Fruit fly (Drosophila melanogaster) whole organism, embryonic: ENCODE data around the gene CG12241.

Experiments
- Aef1 ChIP-seq: fragments of 200-800 bp; sonication (Bioruptor generic); IDR thresholded peaks from 3 replicates; pipeline ENCODE4 v1.3.6; 2022; ENCODE audit warnings: missing biosample characterization, missing genetic modification characterization
- Bdp1 ChIP-seq: fragments of 200-800 bp; sonication (Bioruptor generic); optimal IDR thresholded peaks from 3 replicates; lab custom pipeline; 2016; ENCODE audit warnings: missing biosample characterization, missing genetic modification characterization
- CG10267 ChIP-seq: fragments of 200-800 bp; sonication (Bioruptor generic); optimal IDR thresholded peaks from 2 replicates; lab custom pipeline; 2018; ENCODE audit warnings: missing biosample characterization, mild to moderate bottlenecking, missing genetic modification characterization, moderate library complexity
- CG10462 ChIP-seq: fragments of 200-800 bp; sonication (Bioruptor generic); optimal IDR thresholded peaks from 2 replicates; lab custom pipeline; 2016; ENCODE audit warnings: missing biosample characterization, missing genetic modification characterization
- CG12299 ChIP-seq: fragments of 200-800 bp; sonication (Bioruptor generic); optimal IDR thresholded peaks from 2 replicates; lab custom pipeline; 2018; ENCODE audit warnings: missing biosample characterization, mild to moderate bottlenecking, missing genetic modification characterization
- CG12391 ChIP-seq: fragments of 200-800 bp; sonication (Bioruptor generic); optimal IDR thresholded peaks from 3 replicates; lab custom pipeline; 2018; ENCODE audit warnings: missing biosample characterization, mild to moderate bottlenecking, missing genetic modification characterization, moderate library complexity
- CG14050 ChIP-seq: fragments of 200-800 bp; sonication (Bioruptor generic); IDR thresholded peaks from 3 replicates; pipeline ENCODE4 v1.3.6; 2022; ENCODE audit warnings: missing biosample characterization, missing genetic modification characterization
- CG15601 ChIP-seq: fragments of 200-800 bp; sonication (Bioruptor generic); optimal IDR thresholded peaks from 3 replicates; lab custom pipeline; 2019; ENCODE audit warnings: missing biosample characterization, mild to moderate bottlenecking, missing genetic modification characterization, moderate library complexity
- CG16813 ChIP-seq: fragments of 200-800 bp; sonication (Bioruptor generic); IDR thresholded peaks from 3 replicates; pipeline ENCODE4 v1.3.6; 2022; ENCODE audit warnings: missing biosample characterization, missing genetic modification characterization; ENCODE audit not compliant: partially characterized antibody
- CG17612 ChIP-seq: fragments of 200-800 bp; sonication (Bioruptor generic); IDR thresholded peaks from 2 replicates; pipeline ENCODE4 v1.3.6; 2022; ENCODE audit warnings: missing biosample characterization, missing genetic modification characterization
- CG17802 ChIP-seq: fragments of 200-800 bp; sonication (Bioruptor generic); optimal IDR thresholded peaks from 2 replicates; lab custom pipeline; 2018; ENCODE audit warnings: missing biosample characterization, mild to moderate bottlenecking, missing genetic modification characterization, moderate library complexity
- CG2712 ChIP-seq: fragments of 200-800 bp; optimal IDR thresholded peaks from 3 replicates; lab custom pipeline; 2019; ENCODE audit warnings: missing biosample characterization, mild to moderate bottlenecking, missing genetic modification characterization, moderate library complexity
- CG2875 ChIP-seq: fragments of 200-800 bp; sonication (Bioruptor generic); optimal IDR thresholded peaks from 2 replicates; lab custom pipeline; 2017; ENCODE audit warnings: missing biosample characterization, mild to moderate bottlenecking, missing genetic modification characterization, missing genetic modification reagents
- CG3407 ChIP-seq: fragments of 200-800 bp; sonication (Bioruptor generic); optimal IDR thresholded peaks from 2 replicates; lab custom pipeline; 2018; ENCODE audit warnings: missing biosample characterization, mild to moderate bottlenecking, missing genetic modification characterization
- CG34422 ChIP-seq: fragments of 200-800 bp; sonication (Bioruptor generic); IDR thresholded peaks from 3 replicates; pipeline ENCODE4 v1.3.6; 2022; ENCODE audit warnings: missing biosample characterization, missing genetic modification characterization
- CG4854 ChIP-seq: fragments of 200-800 bp; sonication (Bioruptor generic); optimal IDR thresholded peaks from 2 replicates; lab custom pipeline; 2016; ENCODE audit warnings: missing biosample characterization, missing genetic modification characterization, inconsistent platforms
- CG5180 ChIP-seq: fragments of 200-800 bp; sonication (Bioruptor generic); optimal IDR thresholded peaks from 3 replicates; lab custom pipeline; 2017; ENCODE audit warnings: missing biosample characterization, missing genetic modification characterization, mild to moderate bottlenecking, moderate library complexity, missing genetic modification reagents
- CG5953 ChIP-seq: fragments of 200-800 bp; sonication (Bioruptor generic); IDR thresholded peaks from 2 replicates; pipeline ENCODE4 v1.3.6; 2022; ENCODE audit warnings: missing biosample characterization, missing genetic modification characterization
- CG7987 ChIP-seq: fragments of 200-800 bp; sonication (Bioruptor generic); optimal IDR thresholded peaks from 2 replicates; lab custom pipeline; 2018; ENCODE audit warnings: missing biosample characterization, mild to moderate bottlenecking, missing genetic modification characterization, moderate library complexity
- CG8359 ChIP-seq: fragments of 200-800 bp; sonication (Bioruptor generic); optimal IDR thresholded peaks from 2 replicates; lab custom pipeline; 2017; ENCODE audit warnings: missing biosample characterization, mild to moderate bottlenecking, missing genetic modification characterization, borderline replicate concordance
- CG8388 ChIP-seq: fragments of 200-800 bp; sonication (Bioruptor generic); optimal IDR thresholded peaks from 2 replicates; lab custom pipeline; 2019; ENCODE audit warnings: missing biosample characterization, mild to moderate bottlenecking, missing genetic modification characterization, moderate library complexity
- CTCF ChIP-seq: fragments of 200-800 bp; sonication (Bioruptor generic); optimal IDR thresholded peaks from 2 replicates; lab custom pipeline; 2017; ENCODE audit warnings: missing biosample characterization, mild to moderate bottlenecking, missing genetic modification characterization, moderate library complexity
- Deaf1 ChIP-seq: fragments of 200-800 bp; optimal IDR thresholded peaks from 3 replicates; lab custom pipeline; 2019; ENCODE audit warnings: missing biosample characterization, mild to moderate bottlenecking, missing genetic modification characterization, moderate library complexity
- HHEX ChIP-seq: fragments of 200-800 bp; sonication (Bioruptor generic); optimal IDR thresholded peaks from 3 replicates; lab custom pipeline; 2017; ENCODE audit warnings: missing biosample characterization, mild to moderate bottlenecking, missing genetic modification characterization, missing genetic modification reagents
- Hr3 ChIP-seq: fragments of 200-800 bp; sonication (Bioruptor generic); optimal IDR thresholded peaks from 3 replicates; lab custom pipeline; 2016; ENCODE audit warnings: missing biosample characterization, missing genetic modification characterization
- Lhr ChIP-seq: fragments of 200-800 bp; sonication (Bioruptor generic); optimal IDR thresholded peaks from 3 replicates; lab custom pipeline; 2017; ENCODE audit warnings: mild to moderate bottlenecking, missing biosample characterization, missing genetic modification reagents, missing genetic modification characterization
- Lim3 ChIP-seq: fragments of 200-800 bp; sonication (Bioruptor generic); IDR thresholded peaks from 2 replicates; pipeline ENCODE4 v1.3.6; 2022; ENCODE audit warnings: missing biosample characterization, missing genetic modification characterization
- MESR4 ChIP-seq: fragments of 200-800 bp; sonication (Bioruptor generic); optimal IDR thresholded peaks from 2 replicates; lab custom pipeline; 2018; ENCODE audit warnings: missing biosample characterization, mild to moderate bottlenecking, missing genetic modification characterization, moderate library complexity
- MTF-1 ChIP-seq: fragments of 200-800 bp; sonication (Bioruptor generic); optimal IDR thresholded peaks from 2 replicates; lab custom pipeline; 2018; ENCODE audit warnings: missing biosample characterization, mild to moderate bottlenecking, missing genetic modification characterization, borderline replicate concordance
- Med ChIP-seq: fragments of 200-800 bp; sonication (Bioruptor generic); peaks from one replicate; lab custom pipeline; 2016; ENCODE audit warnings: missing biosample characterization, missing genetic modification characterization, mild to moderate bottlenecking, inconsistent platforms, moderate library complexity
- PHDP ChIP-seq: fragments of 200-800 bp; sonication (Bioruptor generic); optimal IDR thresholded peaks from 3 replicates; lab custom pipeline; 2018; ENCODE audit warnings: missing biosample characterization, mild to moderate bottlenecking, missing genetic modification characterization, moderate library complexity
- bsh ChIP-seq, 2 experiments: fragments of 200-800 bp; sonication (Bioruptor generic); optimal IDR thresholded peaks; 2 replicates each; lab custom pipeline; 2017 to 2018; ENCODE audit warnings: mild to moderate bottlenecking in 2 of 2, missing biosample characterization in 2 of 2, missing genetic modification characterization in 2 of 2, moderate library complexity in 1 of 2
- cas ChIP-seq: fragments of 200-800 bp; sonication (Bioruptor generic); IDR thresholded peaks from 2 replicates; pipeline ENCODE4 v1.3.6; 2022; ENCODE audit warnings: missing biosample characterization, missing genetic modification characterization
- caup ChIP-seq: fragments of 200-800 bp; sonication (Bioruptor generic); optimal IDR thresholded peaks from 3 replicates; lab custom pipeline; 2017; ENCODE audit warnings: missing biosample characterization, mild to moderate bottlenecking, missing genetic modification characterization, moderate library complexity; ENCODE audit not compliant: severe bottlenecking
- corto ChIP-seq: fragments of 200-800 bp; sonication (Bioruptor generic); optimal IDR thresholded peaks from 2 replicates; lab custom pipeline; 2016; ENCODE audit warnings: missing biosample characterization, mild to moderate bottlenecking, missing genetic modification characterization, moderate library complexity
- dmrt11E ChIP-seq: fragments of 200-800 bp; sonication (Bioruptor generic); optimal IDR thresholded peaks from 3 replicates; lab custom pipeline; 2018; ENCODE audit warnings: missing biosample characterization, mild to moderate bottlenecking, missing genetic modification characterization, moderate library complexity
- eve ChIP-seq, 2 experiments: fragments of >200 bp; optimal IDR thresholded peaks; 2 replicates each; lab custom pipeline; 2017; ENCODE audit warnings: missing biosample characterization in 2 of 2, missing genetic modification characterization in 2 of 2
- ewg ChIP-seq: fragments of 200-800 bp; sonication (Bioruptor generic); optimal IDR thresholded peaks from 3 replicates; lab custom pipeline; 2017; ENCODE audit warnings: mild to moderate bottlenecking, missing biosample characterization, missing genetic modification reagents, missing genetic modification characterization
- fd3F ChIP-seq: fragments of 200-800 bp; sonication (Bioruptor generic); optimal IDR thresholded peaks from 2 replicates; lab custom pipeline; 2018; ENCODE audit warnings: missing biosample characterization, mild to moderate bottlenecking, missing genetic modification characterization, moderate library complexity
- hkb ChIP-seq, 2 experiments: fragments of 200-800 bp in 1 of 2; fragments of >200 bp in 1 of 2; sonication (Bioruptor generic) in 1 of 2; IDR thresholded peaks in 1 of 2; optimal IDR thresholded peaks in 1 of 2; 2 replicates each; pipeline versions ENCODE4 v1.3.6 to Lab custom; 2017 to 2022; ENCODE audit warnings: missing biosample characterization in 1 of 2, missing genetic modification characterization in 1 of 2
- inv ChIP-seq: fragments of 200-800 bp; sonication (Bioruptor generic); IDR thresholded peaks from 2 replicates; pipeline ENCODE4 v1.3.6; 2022; ENCODE audit warnings: missing biosample characterization, missing genetic modification characterization; ENCODE audit not compliant: partially characterized antibody
- kay ChIP-seq: fragments of 200-800 bp; sonication (Bioruptor generic); optimal IDR thresholded peaks from 2 replicates; lab custom pipeline; 2016; ENCODE audit warnings: missing biosample characterization, missing genetic modification characterization
- klu ChIP-seq: fragments of 200-800 bp; sonication (Bioruptor generic); IDR thresholded peaks from 2 replicates; pipeline ENCODE4 v1.3.6; 2022; ENCODE audit warnings: missing biosample characterization, missing genetic modification characterization
- pum ChIP-seq: fragments of 200-800 bp; sonication (Bioruptor generic); optimal IDR thresholded peaks from 2 replicates; lab custom pipeline; 2016; ENCODE audit warnings: missing biosample characterization, missing genetic modification characterization
- ro ChIP-seq: fragments of 200-800 bp; sonication (Bioruptor generic); IDR thresholded peaks from 2 replicates; pipeline ENCODE4 v1.3.6; 2022; ENCODE audit warnings: missing biosample characterization, missing genetic modification characterization
- row ChIP-seq: fragments of 200-800 bp; sonication (Bioruptor generic); IDR thresholded peaks from 3 replicates; pipeline ENCODE4 v1.3.6; 2022; ENCODE audit warnings: missing biosample characterization, missing genetic modification characterization
- ssp ChIP-seq: fragments of 200-800 bp; sonication (Bioruptor generic); IDR thresholded peaks from 2 replicates; pipeline ENCODE4 v1.3.6; 2022; ENCODE audit warnings: missing biosample characterization, missing genetic modification characterization
- tgo ChIP-seq: fragments of 200-800 bp; sonication (Bioruptor generic); IDR thresholded peaks from 3 replicates; pipeline ENCODE4 v1.3.6; 2022; ENCODE audit warnings: missing biosample characterization, missing genetic modification characterization
- trem ChIP-seq: fragments of 200-800 bp; optimal IDR thresholded peaks from 3 replicates; lab custom pipeline; 2019; ENCODE audit warnings: missing biosample characterization, mild to moderate bottlenecking, missing genetic modification characterization, moderate library complexity
- zen2 ChIP-seq: fragments of 200-800 bp; sonication (Bioruptor generic); IDR thresholded peaks from 3 replicates; pipeline ENCODE4 v1.3.6; 2022; ENCODE audit warnings: missing biosample characterization, missing genetic modification characterization; ENCODE audit not compliant: partially characterized antibody

CG12241 gene

DNA sequence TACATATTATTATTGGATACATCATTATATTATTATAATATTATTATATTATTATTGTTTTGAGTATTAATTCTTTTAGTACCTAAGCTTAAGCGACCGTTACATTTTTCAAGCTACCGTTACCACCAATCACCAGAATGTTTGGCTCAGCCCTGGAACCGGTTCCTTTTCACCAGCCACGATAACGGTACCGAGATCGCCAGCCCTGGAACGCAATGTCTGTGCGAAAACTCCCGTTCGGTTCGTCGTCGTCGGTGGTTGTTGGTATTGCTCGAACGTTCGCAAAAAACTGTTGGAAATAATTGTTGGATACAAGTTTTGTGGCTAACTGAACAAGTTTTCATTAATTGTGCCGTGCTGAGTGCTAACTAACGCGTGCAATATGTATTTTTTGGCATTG lies 30.7 kb downstream of the CG12241 start, which contains the start of gene CG42404 (continued):
- TF ChIP-seq CG8388 (peak; percentile 16), CG7987 (no peak), ewg (no peak), Med (GFP tag; lab: Kevin White, UChicago) (peak; percentile 82), CG12391 (tag; lab: Kevin White, UChicago) (peak; percentile 21), PHDP (no peak), CG5180 (GFP tag; lab: Kevin White, UChicago) (peak; percentile 77), CG14050 (GFP tag; lab: Robert Waterston, UW) (no peak), cas (no peak), MTF-1 (no peak), HHEX (GFP tag; lab: Kevin White, UChicago) (no peak), CG15601 (tag; lab: Kevin White, UChicago) (no peak), CG2875 (no peak), trem (tag; lab: Kevin White, UChicago) (peak; percentile 17), hkb (optimal IDR thresholded peaks at IDR 0.05; lab: Kevin White, UChicago) (no peak), hkb (GFP tag; IDR thresholded peaks at IDR 0.05; lab: Robert Waterston, UW) (no peak), CG10267 (peak; percentile 5), ssp (GFP tag; lab: Robert Waterston, UW) (no peak), caup (GFP tag; lab: Kevin White, UChicago) (no peak), dmrt11E (tag; lab: Kevin White, UChicago) (no peak), CTCF (no peak), CG5953 (GFP tag; lab: Robert Waterston, UW) (no peak), CG2712 (tag; lab: Kevin White, UChicago) (peak; percentile 7), bsh (GFP tag; optimal IDR thresholded peaks at IDR 0.05; lab: Kevin White, UChicago) (no peak), Deaf1 (peak; percentile 86), pum (GFP tag; lab: Kevin White, UChicago) (no peak), inv (GFP tag; lab: Robert Waterston, UW) (no peak), Bdp1 (GFP tag; lab: Kevin White, UChicago) (no peak), CG3407 (GFP tag; lab: Kevin White, UChicago) (no peak), tgo (GFP tag; lab: Robert Waterston, UW) (no peak), row (peak; percentile 18; the same call in 1 of the 3 replicates), Hr3 (GFP tag; lab: Kevin White, UChicago) (no peak), fd3F (GFP tag; lab: Kevin White, UChicago) (no peak), CG4854 (GFP tag; lab: Kevin White, UChicago) (no peak), CG12299 (tag; lab: Kevin White, UChicago) (no peak), eve (GFP tag; optimal IDR thresholded peaks at IDR 0.05; lab: Kevin White, UChicago) (no peak), CG10462 (peak; percentile 68), ro (GFP tag; lab: Robert Waterston, UW) (no peak), kay (GFP tag; lab: Kevin White, UChicago) (no peak), klu (GFP tag; lab: Robert Waterston, UW) (no peak), MESR4 (GFP tag; lab: Kevin White, UChicago) (peak; percentile 7), CG34422 (no peak), Lim3 (GFP tag; lab: Robert Waterston, UW) (no peak), zen2 (no peak), Lhr (GFP tag; lab: Kevin White, UChicago) (peak; percentile 4), CG8359 (no peak), CG17802 (no peak), CG17612 (no peak), Aef1 (GFP tag; lab: Robert Waterston, UW) (no peak), CG16813 (GFP tag; lab: Robert Waterston, UW) (no peak), corto (GFP tag; lab: Kevin White, UChicago) (no peak)
